Worm (Caenorhabditis elegans) whole organism, L3 larva: Measurements from ENCODE around the gene hal-3.

Experiments used
- aly-2 ChIP-seq: fragments of 150-350 bp; optimal IDR thresholded peaks from 2 replicates; lab custom pipeline; 2014; ENCODE audit warnings: missing biosample characterization, missing genetic modification characterization
- daf-12 ChIP-seq: fragments of 150-350 bp; optimal IDR thresholded peaks from 2 replicates; lab custom pipeline; 2014; ENCODE audit warnings: missing biosample characterization, missing genetic modification reagents, missing genetic modification characterization
- elt-2 ChIP-seq: sonication (generic microtip); optimal IDR thresholded peaks from 2 replicates; lab custom pipeline; 2016; ENCODE audit warnings: missing genetic modification reagents, mild to moderate bottlenecking, missing genetic modification characterization, missing compliant biosample characterization
- elt-3 ChIP-seq, 3 experiments: fragments of 150-350 bp in 1 of 3; sonication (generic microtip) in 2 of 3; optimal IDR thresholded peaks; 2 replicates in 2 of 3; 4 replicates in 1 of 3; lab custom pipeline; 2014 to 2017; ENCODE audit warnings: missing biosample characterization in 3 of 3, missing genetic modification characterization in 3 of 3
- fkh-10 ChIP-seq: sonication (generic microtip); optimal IDR thresholded peaks from 2 replicates; lab custom pipeline; 2017; ENCODE audit warnings: missing biosample characterization, missing genetic modification reagents, missing genetic modification characterization
- lsy-12 ChIP-seq: sonication (generic microtip); optimal IDR thresholded peaks from 2 replicates; lab custom pipeline; 2016; ENCODE audit warnings: mild to moderate bottlenecking, missing genetic modification characterization, missing compliant biosample characterization
- mdl-1 ChIP-seq: fragments of 150-350 bp; optimal IDR thresholded peaks from 2 replicates; lab custom pipeline; 2014; ENCODE audit warnings: missing biosample characterization, missing genetic modification characterization
- mml-1 ChIP-seq: fragments of 150-350 bp; sonication (generic microtip); optimal IDR thresholded peaks from 3 replicates; lab custom pipeline; 2014; ENCODE audit warnings: missing biosample characterization, missing genetic modification characterization
- nfya-1 ChIP-seq: sonication (generic microtip); optimal IDR thresholded peaks from 2 replicates; lab custom pipeline; 2017; ENCODE audit warnings: missing genetic modification characterization, mild to moderate bottlenecking, missing compliant biosample characterization, antibody characterized with exemption, moderate library complexity; ENCODE audit not compliant: insufficient read depth
- nhr-25 ChIP-seq: sonication (generic microtip); optimal IDR thresholded peaks from 2 replicates; lab custom pipeline; 2017; ENCODE audit warnings: missing biosample characterization, missing genetic modification characterization
- skn-1 ChIP-seq: fragments of 150-350 bp; optimal IDR thresholded peaks from 2 replicates; lab custom pipeline; 2014; ENCODE audit warnings: missing biosample characterization, missing genetic modification characterization
- unc-62 ChIP-seq: fragments of 150-350 bp; sonication (generic microtip); optimal IDR thresholded peaks from 4 replicates; lab custom pipeline; 2014; ENCODE audit warnings: missing biosample characterization, missing genetic modification reagents, missing genetic modification characterization
- zag-1 ChIP-seq: fragments of 150-350 bp; optimal IDR thresholded peaks from 2 replicates; lab custom pipeline; 2014; ENCODE audit warnings: missing biosample characterization, missing genetic modification characterization
- ztf-11 ChIP-seq: fragments of 150-350 bp; optimal IDR thresholded peaks from 2 replicates; lab custom pipeline; 2014; ENCODE audit warnings: missing biosample characterization, missing genetic modification characterization

DNA sequence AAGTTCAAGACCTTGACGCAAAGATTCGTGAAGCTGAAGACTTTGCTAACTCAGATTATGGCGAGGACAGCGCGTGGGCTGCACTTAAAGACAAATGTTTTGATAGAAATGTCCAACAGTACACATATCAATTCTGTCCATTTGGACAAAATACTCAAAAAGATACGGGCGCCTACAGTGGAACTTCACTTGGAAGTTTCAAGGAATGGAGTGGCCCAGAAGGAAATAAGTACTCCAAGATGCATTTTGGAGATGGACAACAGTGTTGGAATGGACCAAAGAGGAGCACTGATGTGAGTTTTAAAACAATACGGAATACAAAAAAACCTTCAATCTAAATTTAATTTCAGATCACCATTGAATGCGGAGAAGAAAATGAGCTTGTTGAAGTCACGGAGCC, 9.0 kb upstream of the hal-3 start:
- TF ChIP-seq lsy-12 (tag; lab: Kevin White, UChicago), result no peak
- TF ChIP-seq unc-62 (GFP tag; lab: Kevin White, UChicago), result no peak
- TF ChIP-seq elt-3 (tag; optimal IDR thresholded peaks at IDR 0.05; lab: Kevin White, UChicago), result no peak
- TF ChIP-seq mdl-1, result no peak
- TF ChIP-seq nhr-25 (tag; lab: Kevin White, UChicago), result no peak
- no peak for TF ChIP-seq zag-1 (tag; lab: Kevin White, UChicago)
- no peak for TF ChIP-seq nfya-1 (tag; lab: Kevin White, UChicago)
- TF ChIP-seq daf-12, result no peak
- no peak for TF ChIP-seq skn-1 (tag; lab: Kevin White, UChicago)
- TF ChIP-seq elt-2 (tag; lab: Kevin White, UChicago), result no peak
- no peak for TF ChIP-seq aly-2 (tag; lab: Kevin White, UChicago)
- TF ChIP-seq mml-1 (tag; lab: Kevin White, UChicago), result no peak
- TF ChIP-seq fkh-10 (GFP tag; lab: Kevin White, UChicago), result no peak
- TF ChIP-seq ztf-11 (tag; lab: Kevin White, UChicago), result no peak
